Fruit fly (Drosophila melanogaster) S2 (cell line): ENCODE measurements around the gene CG2652.

Experiments used
- CG8478 ChIP-seq: fragments of >200 bp; optimal IDR thresholded peaks from 2 replicates; lab custom pipeline; 2018
- CTCF ChIP-seq, 2 experiments: fragments of >200 bp; optimal IDR thresholded peaks; 2 replicates each; lab custom pipeline; 2018

dm6 chrX:2635075-2635643 is 47.6 kb downstream of the CG2652 start:
- TF ChIP-seq CG8478 (lab: Kevin White, UChicago) = no peak
- TF ChIP-seq CTCF (optimal IDR thresholded peaks at IDR 0.05; lab: Kevin White, UChicago) = no peak
